Worm (Caenorhabditis elegans): ENCODE results near the gene K03A11.4.

ce11 chrX:13102838-13103237 lies 24.9 kb downstream of the K03A11.4 start:
- TF ChIP-seq tbx-37 (GFP tag; conservative IDR thresholded peaks at IDR 0.05) = no peak
- TF ChIP-seq tra-4 (tag; optimal IDR thresholded peaks at IDR 0.05) = no peak
- TF ChIP-seq sea-1 (GFP tag; conservative IDR thresholded peaks at IDR 0.05) = no peak
- TF ChIP-seq tbx-11 (GFP tag; IDR thresholded peaks at IDR 0.05) = no peak
- no peak for TF ChIP-seq F13C5.2 (tag; optimal IDR thresholded peaks at IDR 0.05)
- no peak for TF ChIP-seq ama-1 (optimal IDR thresholded peaks at IDR 0.05)
- TF ChIP-seq ceh-13 (GFP tag; optimal IDR thresholded peaks at IDR 0.05) = no peak
- no peak for TF ChIP-seq ceh-36 (tag; optimal IDR thresholded peaks at IDR 0.05)
- no peak for TF ChIP-seq ets-7 (tag; optimal IDR thresholded peaks at IDR 0.05)
- no peak for TF ChIP-seq scrt-1 (GFP tag; IDR thresholded peaks at IDR 0.05)
